Fruit fly (Drosophila melanogaster) whole organism, pupa: ENCODE data around the gene Klp98A.
A peak's percentile ranks its signal among the peaks of the same experiment; 100 is the strongest.

Source experiments
- CG10348 ChIP-seq: fragments of 200-800 bp; sonication (Bioruptor generic); IDR thresholded peaks from 2 replicates; pipeline ENCODE4 v1.3.6; 2022; ENCODE audit warnings: missing biosample characterization, missing genetic modification characterization
- CG12605 ChIP-seq: fragments of 200-800 bp; sonication (Bioruptor generic); IDR thresholded peaks from 2 replicates; pipeline ENCODE4 v1.3.6; 2022; ENCODE audit warnings: missing biosample characterization, missing genetic modification characterization
- CG13204 ChIP-seq: fragments of 200-800 bp; sonication (Bioruptor generic); optimal IDR thresholded peaks from 2 replicates; lab custom pipeline; 2018; ENCODE audit warnings: missing biosample characterization, mild to moderate bottlenecking, missing genetic modification characterization, moderate library complexity
- CG14655 ChIP-seq: fragments of 200-800 bp; sonication (Bioruptor generic); optimal IDR thresholded peaks from 3 replicates; lab custom pipeline; 2017; ENCODE audit warnings: mild to moderate bottlenecking, missing biosample characterization, missing genetic modification reagents, missing genetic modification characterization
- CG15710 ChIP-seq: fragments of 200-800 bp; sonication (Bioruptor generic); optimal IDR thresholded peaks from 2 replicates; lab custom pipeline; 2018; ENCODE audit warnings: missing biosample characterization, mild to moderate bottlenecking, missing genetic modification characterization, moderate library complexity
- CG17806 ChIP-seq: fragments of 200-800 bp; sonication (Bioruptor generic); optimal IDR thresholded peaks from 2 replicates; lab custom pipeline; 2018; ENCODE audit warnings: missing biosample characterization, mild to moderate bottlenecking, missing genetic modification characterization, moderate library complexity
- CG32121 ChIP-seq: fragments of 200-800 bp; sonication (Bioruptor generic); IDR thresholded peaks from 2 replicates; pipeline ENCODE4 v1.3.6; 2022; ENCODE audit warnings: missing biosample characterization, missing genetic modification characterization
- CG34367 ChIP-seq: fragments of 200-800 bp; sonication (Bioruptor generic); optimal IDR thresholded peaks from 2 replicates; lab custom pipeline; 2018; ENCODE audit warnings: missing biosample characterization, mild to moderate bottlenecking, missing genetic modification characterization
- CG4496 ChIP-seq: fragments of 200-800 bp; sonication (Bioruptor generic); IDR thresholded peaks from 3 replicates; pipeline ENCODE4 v1.3.6; 2022; ENCODE audit warnings: missing biosample characterization, missing genetic modification characterization
- CG8159 ChIP-seq: fragments of 200-800 bp; sonication (Bioruptor generic); optimal IDR thresholded peaks from 3 replicates; lab custom pipeline; 2018; ENCODE audit warnings: missing biosample characterization, mild to moderate bottlenecking, missing genetic modification characterization, moderate library complexity
- CG8301 ChIP-seq: fragments of 200-800 bp; sonication (Bioruptor generic); optimal IDR thresholded peaks from 2 replicates; lab custom pipeline; 2018; ENCODE audit warnings: missing biosample characterization, mild to moderate bottlenecking, missing genetic modification characterization
- CG9948 ChIP-seq: fragments of 200-800 bp; sonication (Bioruptor generic); optimal IDR thresholded peaks from 2 replicates; lab custom pipeline; 2018; ENCODE audit warnings: missing biosample characterization, mild to moderate bottlenecking, missing genetic modification characterization, moderate library complexity
- D1 ChIP-seq: fragments of 200-800 bp; sonication (Bioruptor generic); optimal IDR thresholded peaks from 2 replicates; lab custom pipeline; 2018; ENCODE audit warnings: missing biosample characterization, mild to moderate bottlenecking, missing genetic modification characterization, moderate library complexity
- EcR ChIP-seq: fragments of 200-800 bp; sonication (Bioruptor generic); optimal IDR thresholded peaks from 3 replicates; lab custom pipeline; 2019; ENCODE audit warnings: missing biosample characterization, missing genetic modification characterization, mild to moderate bottlenecking, moderate library complexity, missing genetic modification reagents
- Ets98B ChIP-seq: fragments of 200-800 bp; sonication (Bioruptor generic); IDR thresholded peaks from 2 replicates; pipeline ENCODE4 v1.3.6; 2022; ENCODE audit warnings: missing biosample characterization, missing genetic modification characterization
- Pif1A ChIP-seq: fragments of 200-800 bp; sonication (Bioruptor generic); optimal IDR thresholded peaks from 3 replicates; lab custom pipeline; 2016; ENCODE audit warnings: missing biosample characterization, missing genetic modification characterization
- Pif1B ChIP-seq: fragments of 200-800 bp; sonication (Bioruptor generic); optimal IDR thresholded peaks from 3 replicates; lab custom pipeline; 2016; ENCODE audit warnings: missing biosample characterization, missing genetic modification characterization
- Snoo ChIP-seq: fragments of 200-800 bp; sonication (Bioruptor generic); optimal IDR thresholded peaks from 3 replicates; lab custom pipeline; 2017; ENCODE audit warnings: missing biosample characterization, mild to moderate bottlenecking, missing genetic modification characterization, inconsistent platforms
- fd96Ca ChIP-seq: fragments of 200-800 bp; sonication (Bioruptor generic); IDR thresholded peaks from 3 replicates; pipeline ENCODE4 v1.3.6; 2022; ENCODE audit warnings: missing biosample characterization, missing genetic modification characterization
- gl ChIP-seq: fragments of 200-800 bp; sonication (Bioruptor generic); optimal IDR thresholded peaks from 2 replicates; lab custom pipeline; 2018; ENCODE audit warnings: missing biosample characterization, mild to moderate bottlenecking, missing genetic modification characterization
- rn ChIP-seq: fragments of 200-800 bp; sonication (Bioruptor generic); IDR thresholded peaks from 2 replicates; pipeline ENCODE4 v1.3.6; 2022; ENCODE audit warnings: missing biosample characterization, missing genetic modification characterization

Klp98A gene

dm6 chr3R:27593174-27593573, 34.2 kb upstream of the Klp98A start:
- TF ChIP-seq fd96Ca (GFP tag; lab: Robert Waterston, UW) (no peak), CG8159 (tag; lab: Kevin White, UChicago) (no peak), CG15710 (tag; lab: Kevin White, UChicago) (no peak), Snoo (tag; lab: Kevin White, UChicago) (peak; percentile 1)

- no peak for TF ChIP-seq Pif1A (GFP tag; lab: Kevin White, UChicago)
- TF ChIP-seq fd96Ca (GFP tag; lab: Robert Waterston, UW): no peak
- no peak for TF ChIP-seq EcR (GFP tag; lab: Kevin White, UChicago)
- TF ChIP-seq CG4496 (GFP tag; lab: Robert Waterston, UW): no peak
- no peak for TF ChIP-seq D1 (tag; lab: Kevin White, UChicago)
- TF ChIP-seq Pif1B: no peak
- no peak for TF ChIP-seq CG8301 (tag; lab: Kevin White, UChicago)
- TF ChIP-seq CG8159 (tag; lab: Kevin White, UChicago): no peak
- TF ChIP-seq CG34367: no peak
- no peak for TF ChIP-seq gl (tag; lab: Kevin White, UChicago)
- no peak for TF ChIP-seq CG10348
- TF ChIP-seq Ets98B (GFP tag; lab: Robert Waterston, UW): no peak
- TF ChIP-seq CG12605: no peak
- TF ChIP-seq CG13204: no peak
- no peak for TF ChIP-seq Snoo (tag; lab: Kevin White, UChicago)
- TF ChIP-seq CG32121 (GFP tag; lab: Robert Waterston, UW): no peak
- no peak for TF ChIP-seq CG14655 (GFP tag; lab: Kevin White, UChicago)
Measured at dm6 chr3R:27582634-27583181, 23.8 kb upstream of the Klp98A start, which contains the start of gene pins. Gene pins, plus strand, starts transcription at chr3R:27582840.

- TF ChIP-seq CG8159 (tag; lab: Kevin White, UChicago) (peak; percentile 19), CG15710 (tag; lab: Kevin White, UChicago) (peak; percentile 33), EcR (GFP tag; lab: Kevin White, UChicago) (no peak), Pif1B (peak; percentile 23), Snoo (tag; lab: Kevin White, UChicago) (peak; percentile 38)
- TF ChIP-seq, all 21 proteins: peak for 4
Measured at dm6 chr3R:27581890-27582487, 23.0 kb upstream of the Klp98A start, which contains the start of gene wdb. Gene wdb, minus strand, starts transcription at chr3R:27582241.

dm6 chr3R:27581263-27581868, 22.4 kb upstream of the Klp98A start:
- TF ChIP-seq CG9948 (tag; lab: Kevin White, UChicago) (peak; percentile 62), CG4496 (GFP tag; lab: Robert Waterston, UW) (no peak), D1 (tag; lab: Kevin White, UChicago) (no peak), Pif1B (peak; percentile 81), Snoo (tag; lab: Kevin White, UChicago) (peak; percentile 81), EcR (GFP tag; lab: Kevin White, UChicago) (peak; percentile 13), CG32121 (GFP tag; lab: Robert Waterston, UW) (no peak), CG8301 (tag; lab: Kevin White, UChicago) (peak; percentile 75), gl (tag; lab: Kevin White, UChicago) (peak; percentile 72), Pif1A (GFP tag; lab: Kevin White, UChicago) (peak; percentile 91), CG13204 (no peak), CG8159 (tag; lab: Kevin White, UChicago) (peak; percentile 69), Ets98B (GFP tag; lab: Robert Waterston, UW) (no peak), fd96Ca (GFP tag; lab: Robert Waterston, UW) (no peak), CG14655 (GFP tag; lab: Kevin White, UChicago) (no peak), CG34367 (peak; percentile 60), CG10348 (no peak), rn (GFP tag; lab: Robert Waterston, UW) (no peak), CG12605 (no peak), CG17806 (tag; lab: Kevin White, UChicago) (peak; percentile 75), CG15710 (tag; lab: Kevin White, UChicago) (peak; percentile 64)
- TF ChIP-seq, all 21 proteins: peak for 11

DNA sequence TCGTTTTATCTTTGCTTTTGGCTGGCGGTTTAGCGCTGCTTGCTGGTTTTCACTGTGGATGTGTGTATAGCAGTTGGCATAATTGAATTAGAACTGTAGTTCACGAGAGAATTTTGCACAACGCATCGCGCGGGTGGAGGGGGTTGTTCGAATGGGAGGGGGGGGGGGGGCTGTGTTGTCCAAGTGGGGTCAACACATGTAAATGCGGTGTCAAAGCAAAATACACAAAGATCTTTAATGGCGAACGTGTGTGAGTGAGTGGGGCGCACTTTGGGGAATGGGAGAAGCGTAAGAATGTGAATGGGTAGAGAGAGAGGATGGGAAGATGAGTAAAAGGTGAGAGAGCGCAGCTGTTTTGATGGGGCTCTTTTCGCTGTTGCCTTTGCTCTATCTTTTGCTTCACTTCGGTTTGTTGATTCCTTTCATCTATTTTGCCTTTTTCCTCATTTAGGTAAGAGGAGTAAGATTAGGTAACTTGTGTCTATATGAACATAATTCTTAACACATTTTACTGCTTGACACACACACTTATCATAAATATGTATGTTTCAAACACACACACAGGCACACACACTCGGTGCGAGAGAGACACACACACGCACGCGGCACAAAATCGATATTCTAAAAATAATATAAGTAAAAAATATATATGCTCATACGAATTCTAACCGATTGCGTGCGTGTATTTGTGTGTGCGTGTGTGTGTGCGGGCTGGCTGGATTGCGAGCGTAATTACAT, 21.5 kb upstream of the Klp98A start:
- TF ChIP-seq EcR (GFP tag; lab: Kevin White, UChicago): peak; percentile 38
- TF ChIP-seq Pif1B: no peak

- no peak for TF ChIP-seq CG34367
- TF ChIP-seq Ets98B (GFP tag; lab: Robert Waterston, UW): no peak
- TF ChIP-seq gl (tag; lab: Kevin White, UChicago): no peak
Measured at dm6 chr3R:27579422-27579821, 20.5 kb upstream of the Klp98A start.
